Worm (Caenorhabditis elegans): ENCODE results near the gene F15H10.7.

F15H10.7 gene

DNA sequence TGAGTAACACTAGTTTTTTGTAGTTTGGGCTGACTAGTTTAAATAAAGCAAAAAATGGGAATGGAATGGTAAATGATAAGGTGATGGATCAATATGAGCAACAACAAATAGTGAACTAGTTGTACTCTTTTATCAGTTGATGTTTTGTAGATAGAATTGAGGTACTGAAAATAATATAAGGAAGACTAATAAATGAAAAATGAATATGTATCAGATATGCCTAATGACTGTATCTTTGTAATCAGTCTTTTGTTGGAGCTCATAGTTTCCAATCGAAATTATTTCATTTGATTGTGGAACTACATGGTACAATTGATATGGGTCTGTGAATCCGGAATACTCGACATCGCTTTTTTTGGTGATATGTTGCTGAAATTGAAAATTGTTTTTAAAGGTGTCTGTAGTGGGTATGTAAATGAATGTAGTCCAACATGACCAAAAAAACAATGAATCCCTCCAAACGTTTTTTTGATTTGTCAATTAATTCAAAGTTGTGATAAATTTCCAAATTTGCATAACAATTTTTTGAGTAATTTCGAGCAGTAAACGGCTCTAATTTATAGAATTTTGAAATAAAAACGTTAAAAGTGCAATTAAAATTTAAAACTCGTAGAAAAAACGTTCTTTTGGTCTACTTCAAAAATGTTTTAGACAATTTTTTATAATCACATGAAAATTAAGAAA lies 4.0 kb upstream of the F15H10.7 start, which contains the start of gene F15H10.12:
F15H10.12 (minus strand) TSS at position 51 of the 684 bp plus-strand sequence.
- no peak for TF ChIP-seq lin-11 (tag; optimal IDR thresholded peaks at IDR 0.05)
- TF ChIP-seq zag-1 (tag; optimal IDR thresholded peaks at IDR 0.05), result no peak

ce11 chrV:10404701-10405100 lies 1.5 kb downstream of the F15H10.7 start:
- TF ChIP-seq fos-1 (tag; optimal IDR thresholded peaks at IDR 0.05) (peak; percentile 29), ztf-11 (tag; optimal IDR thresholded peaks at IDR 0.05) (no peak), ceh-82 (tag; optimal IDR thresholded peaks at IDR 0.05) (no peak)

- no peak for TF ChIP-seq nhr-10 (tag; optimal IDR thresholded peaks at IDR 0.05)
- no peak for TF ChIP-seq nhr-129 (tag; optimal IDR thresholded peaks at IDR 0.05)
- no peak for TF ChIP-seq zag-1 (tag; optimal IDR thresholded peaks at IDR 0.05)
- TF ChIP-seq nhr-25 (tag; optimal IDR thresholded peaks at IDR 0.05), result no peak
These were observed 3.4 kb downstream of the F15H10.7 start, which contains the start of gene F15H10.8 for ce11 chrV:10402804-10403203. Gene F15H10.8, minus strand, starts transcription at chrV:10402904.

DNA sequence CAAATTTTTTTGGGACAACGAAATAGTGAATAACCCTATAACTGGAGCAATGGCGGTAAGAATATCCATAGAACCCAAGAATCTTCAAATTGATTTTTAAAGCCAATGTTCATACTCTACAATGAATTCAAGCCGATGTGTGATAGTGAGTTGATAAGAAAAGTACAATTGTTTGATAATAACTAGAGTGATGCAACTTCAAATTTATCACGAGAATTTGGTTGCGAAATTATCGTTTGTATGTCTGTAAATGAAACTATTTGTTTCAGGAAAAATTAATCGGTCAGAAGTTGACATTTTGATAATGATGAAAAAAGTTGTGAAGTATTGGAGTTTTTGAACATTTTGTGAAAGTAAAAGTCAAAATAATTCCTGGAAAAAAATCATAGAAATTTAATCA lies 6.9 kb downstream of the F15H10.7 start:
- TF ChIP-seq sma-9 (GFP tag; optimal IDR thresholded peaks at IDR 0.05), result peak; percentile 76
- TF ChIP-seq sma-9 (tag; optimal IDR thresholded peaks at IDR 0.05), result no peak
- TF ChIP-seq gmeb-1 (tag; optimal IDR thresholded peaks at IDR 0.05), result peak; percentile 24
- no peak for TF ChIP-seq unc-55 (GFP tag; optimal IDR thresholded peaks at IDR 0.05)
- no peak for TF ChIP-seq C34F6.9 (tag; optimal IDR thresholded peaks at IDR 0.05)
- no peak for TF ChIP-seq R02D3.7 (tag; optimal IDR thresholded peaks at IDR 0.05)
- no peak for TF ChIP-seq ceh-16 (tag; optimal IDR thresholded peaks at IDR 0.05)
- TF ChIP-seq fos-1 (tag; optimal IDR thresholded peaks at IDR 0.05), result peak; percentile 93
- TF ChIP-seq sma-3 (GFP tag; optimal IDR thresholded peaks at IDR 0.05), result no peak
- no peak for TF ChIP-seq Y55F3AM.14 (GFP tag; optimal IDR thresholded peaks at IDR 0.05)
- TF ChIP-seq mdl-1 (tag; optimal IDR thresholded peaks at IDR 0.05), result no peak
- peak; percentile 80 for TF ChIP-seq nhr-129 (tag; optimal IDR thresholded peaks at IDR 0.05)
- peak; percentile 37 for TF ChIP-seq crh-2 (tag; optimal IDR thresholded peaks at IDR 0.05)

DNA sequence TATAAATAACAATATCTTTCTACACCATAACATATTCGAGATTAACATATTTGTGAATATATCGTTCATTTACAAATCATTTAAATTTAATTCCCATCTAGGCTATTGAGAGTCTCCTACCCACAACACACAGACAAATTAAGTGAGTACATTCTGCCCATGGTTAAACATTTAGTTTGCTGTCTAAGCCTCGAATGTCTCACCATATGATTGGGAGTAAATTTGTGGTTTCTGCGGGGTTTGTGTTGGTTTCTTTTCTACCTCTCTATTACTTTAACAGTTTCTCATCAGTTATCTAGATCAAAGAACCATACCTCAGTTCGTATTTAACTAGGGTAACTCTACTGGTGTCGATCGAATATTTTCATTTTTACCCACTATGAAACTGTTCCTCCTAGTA lies 7.8 kb downstream of the F15H10.7 start, which contains the start of gene ugt-2:
ugt-2 (plus strand) TSS at position 371 of the 400 bp plus-strand sequence.
- TF ChIP-seq sma-9 (GFP tag; optimal IDR thresholded peaks at IDR 0.05) (peak; percentile 53), sma-9 (tag; optimal IDR thresholded peaks at IDR 0.05) (no peak), elt-1 (tag; optimal IDR thresholded peaks at IDR 0.05) (no peak), snpc-4 (tag; optimal IDR thresholded peaks at IDR 0.05) (no peak), alr-1 (tag; optimal IDR thresholded peaks at IDR 0.05) (no peak), crh-2 (tag; optimal IDR thresholded peaks at IDR 0.05) (peak; percentile 14), lin-39 (tag; optimal IDR thresholded peaks at IDR 0.05) (no peak), nhr-129 (tag; optimal IDR thresholded peaks at IDR 0.05) (peak; percentile 29), nhr-237 (tag; optimal IDR thresholded peaks at IDR 0.05) (no peak), Y55F3AM.14 (GFP tag; optimal IDR thresholded peaks at IDR 0.05) (no peak), gmeb-1 (tag; optimal IDR thresholded peaks at IDR 0.05) (no peak), fos-1 (tag; optimal IDR thresholded peaks at IDR 0.05) (peak; percentile 41), ztf-11 (tag; optimal IDR thresholded peaks at IDR 0.05) (no peak), nhr-23 (tag; optimal IDR thresholded peaks at IDR 0.05) (no peak), lsy-2 (tag; optimal IDR thresholded peaks at IDR 0.05) (no peak)

- TF ChIP-seq ztf-4 (tag; optimal IDR thresholded peaks at IDR 0.05) (no peak), nhr-23 (tag; optimal IDR thresholded peaks at IDR 0.05) (no peak), fos-1 (tag; optimal IDR thresholded peaks at IDR 0.05) (peak; percentile 25), lin-13 (GFP tag; optimal IDR thresholded peaks at IDR 0.05) (no peak), sem-4 (tag; optimal IDR thresholded peaks at IDR 0.05) (no peak)
These were observed 10.9 kb downstream of the F15H10.7 start, which contains the start of the genes col-151 and ugt-1 for ce11 chrV:10395173-10395766. Gene col-151, minus strand, starts transcription at chrV:10395223. Gene ugt-1, plus strand, starts transcription at chrV:10395663.
